Worm (Caenorhabditis elegans) whole organism, L1 larva: Measurements from ENCODE around the gene spt-4.
A peak's percentile ranks its signal among the peaks of the same experiment; 100 is the strongest.

Experiments
- C04F5.9 ChIP-seq: sonication (generic microtip); optimal IDR thresholded peaks from 2 replicates; lab custom pipeline; 2016; ENCODE audit warnings: missing genetic modification characterization, missing compliant biosample characterization
- C16A3.4 ChIP-seq: fragments of 150-350 bp; optimal IDR thresholded peaks from 2 replicates; lab custom pipeline; 2014; ENCODE audit warnings: missing biosample characterization, missing genetic modification characterization
- C34B4.2 ChIP-seq: sonication (generic microtip); optimal IDR thresholded peaks from 2 replicates; lab custom pipeline; 2017; ENCODE audit warnings: mild to moderate bottlenecking, missing genetic modification characterization, missing compliant biosample characterization
- aha-1 ChIP-seq: fragments of 150-350 bp; optimal IDR thresholded peaks from 2 replicates; lab custom pipeline; 2014; ENCODE audit warnings: missing biosample characterization, missing genetic modification characterization
- aly-2 ChIP-seq: fragments of 150-350 bp; optimal IDR thresholded peaks from 2 replicates; lab custom pipeline; 2014; ENCODE audit warnings: missing biosample characterization, missing genetic modification characterization
- ama-1 ChIP-seq: fragments of 150-350 bp; optimal IDR thresholded peaks from 2 replicates; lab custom pipeline; 2014
- blmp-1 ChIP-seq: fragments of 150-350 bp; optimal IDR thresholded peaks from 2 replicates; lab custom pipeline; 2014; ENCODE audit warnings: missing biosample characterization, missing genetic modification characterization
- dsc-1 ChIP-seq: sonication (generic microtip); optimal IDR thresholded peaks from 2 replicates; lab custom pipeline; 2016; ENCODE audit warnings: mild to moderate bottlenecking, missing genetic modification characterization, missing compliant biosample characterization
- efl-1 ChIP-seq, 4 experiments: fragments of 150-350 bp; optimal IDR thresholded peaks in 3 of 4; peaks in 1 of 4; 1 replicate in 1 of 4; 2 replicates in 3 of 4; lab custom pipeline; 2014; ENCODE audit warnings: missing biosample characterization in 2 of 4, missing genetic modification characterization in 2 of 4, missing genetic modification reagents in 2 of 4
- elt-3 ChIP-seq, 6 experiments: fragments of 150-350 bp in 1 of 6; sonication (generic microtip); optimal IDR thresholded peaks; 2 replicates each; lab custom pipeline; 2017 to 2018; ENCODE audit warnings: missing biosample characterization in 6 of 6, missing genetic modification characterization in 6 of 6, inconsistent platforms in 1 of 6
- fkh-10 ChIP-seq: sonication (generic microtip); optimal IDR thresholded peaks from 2 replicates; lab custom pipeline; 2017; ENCODE audit warnings: missing biosample characterization, missing genetic modification reagents, missing genetic modification characterization
- fkh-4 ChIP-seq: sonication (generic microtip); optimal IDR thresholded peaks from 2 replicates; lab custom pipeline; 2016; ENCODE audit warnings: missing compliant biosample characterization, missing genetic modification characterization, borderline replicate concordance
- fkh-8 ChIP-seq: sonication (generic microtip); optimal IDR thresholded peaks from 2 replicates; lab custom pipeline; 2016; ENCODE audit warnings: mild to moderate bottlenecking, missing genetic modification characterization, missing compliant biosample characterization
- grh-1 ChIP-seq: fragments of 200-800 bp; sonication (Bioruptor generic); IDR thresholded peaks from 2 replicates; pipeline ENCODE4 v1.3.6; 2022; ENCODE audit warnings: missing genetic modification reagents, missing genetic modification characterization, missing compliant biosample characterization
- isw-1 ChIP-seq: fragments of 200-800 bp; sonication (Bioruptor generic); IDR thresholded peaks from 2 replicates; pipeline ENCODE4 v1.3.6; 2022; ENCODE audit warnings: missing genetic modification characterization, missing compliant biosample characterization
- lin-13 ChIP-seq: fragments of 150-350 bp; optimal IDR thresholded peaks from 2 replicates; lab custom pipeline; 2014; ENCODE audit warnings: missing biosample characterization, missing genetic modification reagents, missing genetic modification characterization
- lin-14 ChIP-seq: fragments of 200-800 bp; sonication (Bioruptor generic); optimal IDR thresholded peaks from 2 replicates; lab custom pipeline; 2018; ENCODE audit warnings: mild to moderate bottlenecking, missing genetic modification characterization, moderate library complexity, missing compliant biosample characterization
- lir-3 ChIP-seq: sonication (generic microtip); optimal IDR thresholded peaks from 2 replicates; lab custom pipeline; 2016; ENCODE audit warnings: mild to moderate bottlenecking, missing genetic modification characterization, moderate library complexity, missing compliant biosample characterization; ENCODE audit not compliant: poor library complexity
- mdl-1 ChIP-seq, 2 experiments: fragments of 150-350 bp; optimal IDR thresholded peaks; 2 replicates each; lab custom pipeline; 2014 to 2017; ENCODE audit warnings: missing biosample characterization in 2 of 2, missing genetic modification characterization in 2 of 2, inconsistent platforms in 1 of 2
- nhr-11 ChIP-seq: fragments of 150-350 bp; optimal IDR thresholded peaks from 2 replicates; lab custom pipeline; 2014; ENCODE audit warnings: missing biosample characterization, missing genetic modification characterization
- nhr-19 ChIP-seq: fragments of 200-800 bp; sonication (Bioruptor generic); conservative IDR thresholded peaks from 2 replicates; pipeline ENCODE4 v1.3.6; 2022; ENCODE audit warnings: missing genetic modification characterization, missing compliant biosample characterization
- nhr-237 ChIP-seq: fragments of 150-350 bp; optimal IDR thresholded peaks from 2 replicates; lab custom pipeline; 2014; ENCODE audit warnings: missing biosample characterization, missing genetic modification characterization
- nhr-28 ChIP-seq: fragments of 150-350 bp; optimal IDR thresholded peaks from 2 replicates; lab custom pipeline; 2014; ENCODE audit warnings: missing biosample characterization, missing genetic modification characterization
- nhr-47 ChIP-seq: sonication (generic microtip); optimal IDR thresholded peaks from 2 replicates; lab custom pipeline; 2016; ENCODE audit warnings: mild to moderate bottlenecking, missing genetic modification characterization, moderate library complexity, missing compliant biosample characterization
- nhr-85 ChIP-seq: sonication (generic microtip); peaks from one replicate; lab custom pipeline; 2016; ENCODE audit warnings: missing genetic modification characterization, inconsistent platforms, missing compliant biosample characterization
- pax-3 ChIP-seq: fragments of 200-800 bp; sonication (Bioruptor generic); optimal IDR thresholded peaks from 2 replicates; lab custom pipeline; 2018; ENCODE audit warnings: mild to moderate bottlenecking, missing genetic modification characterization, moderate library complexity, missing compliant biosample characterization
- pqm-1 ChIP-seq: sonication (generic microtip); optimal IDR thresholded peaks from 3 replicates; lab custom pipeline; 2017; ENCODE audit warnings: missing biosample characterization, missing genetic modification characterization
- rnt-1 ChIP-seq: sonication (generic microtip); optimal IDR thresholded peaks from 2 replicates; lab custom pipeline; 2016; ENCODE audit warnings: mild to moderate bottlenecking, missing genetic modification characterization, moderate library complexity, missing compliant biosample characterization
- skn-1 ChIP-seq: fragments of 150-350 bp; optimal IDR thresholded peaks from 2 replicates; lab custom pipeline; 2014; ENCODE audit warnings: missing biosample characterization, missing genetic modification characterization
- snpc-4 ChIP-seq: fragments of 150-350 bp; optimal IDR thresholded peaks from 2 replicates; lab custom pipeline; 2014; ENCODE audit warnings: missing biosample characterization, missing genetic modification characterization
- sptf-1 ChIP-seq: fragments of 150-350 bp; optimal IDR thresholded peaks from 2 replicates; lab custom pipeline; 2014; ENCODE audit warnings: missing biosample characterization, missing genetic modification characterization
- swsn-7 ChIP-seq: sonication (generic microtip); optimal IDR thresholded peaks from 2 replicates; lab custom pipeline; 2016; ENCODE audit warnings: missing genetic modification characterization, missing compliant biosample characterization
- tbx-2 ChIP-seq: sonication (generic microtip); optimal IDR thresholded peaks from 2 replicates; lab custom pipeline; 2016; ENCODE audit warnings: missing genetic modification characterization, missing compliant biosample characterization
- tlp-1 ChIP-seq: fragments of 150-350 bp; optimal IDR thresholded peaks from 2 replicates; lab custom pipeline; 2014; ENCODE audit warnings: missing biosample characterization, missing genetic modification characterization
- unc-130 ChIP-seq: fragments of 150-350 bp; optimal IDR thresholded peaks from 2 replicates; lab custom pipeline; 2017; ENCODE audit warnings: missing biosample characterization, missing genetic modification characterization, inconsistent platforms
- unc-62 ChIP-seq: fragments of 150-350 bp; optimal IDR thresholded peaks from 2 replicates; lab custom pipeline; 2014; ENCODE audit warnings: missing biosample characterization, missing genetic modification reagents, missing genetic modification characterization
- unc-98 ChIP-seq: fragments of 200-800 bp; sonication (Bioruptor generic); IDR thresholded peaks from 2 replicates; pipeline ENCODE4 v1.3.6; 2022; ENCODE audit warnings: missing genetic modification characterization, missing compliant biosample characterization
- xbp-1 ChIP-seq: sonication (generic microtip); optimal IDR thresholded peaks from 2 replicates; lab custom pipeline; 2016; ENCODE audit warnings: missing genetic modification characterization, missing compliant biosample characterization
- zag-1 ChIP-seq: fragments of 150-350 bp; optimal IDR thresholded peaks from 2 replicates; lab custom pipeline; 2014; ENCODE audit warnings: missing biosample characterization, missing genetic modification characterization
- ztf-11 ChIP-seq, 2 experiments: sonication (generic microtip); optimal IDR thresholded peaks; 2 replicates each; lab custom pipeline; 2016 to 2017; ENCODE audit warnings: missing genetic modification characterization in 2 of 2, missing biosample characterization in 1 of 2, missing compliant biosample characterization in 1 of 2
- ztf-4 ChIP-seq: fragments of 150-350 bp; optimal IDR thresholded peaks from 2 replicates; lab custom pipeline; 2014; ENCODE audit warnings: missing biosample characterization, missing genetic modification characterization

Gene spt-4

DNA sequence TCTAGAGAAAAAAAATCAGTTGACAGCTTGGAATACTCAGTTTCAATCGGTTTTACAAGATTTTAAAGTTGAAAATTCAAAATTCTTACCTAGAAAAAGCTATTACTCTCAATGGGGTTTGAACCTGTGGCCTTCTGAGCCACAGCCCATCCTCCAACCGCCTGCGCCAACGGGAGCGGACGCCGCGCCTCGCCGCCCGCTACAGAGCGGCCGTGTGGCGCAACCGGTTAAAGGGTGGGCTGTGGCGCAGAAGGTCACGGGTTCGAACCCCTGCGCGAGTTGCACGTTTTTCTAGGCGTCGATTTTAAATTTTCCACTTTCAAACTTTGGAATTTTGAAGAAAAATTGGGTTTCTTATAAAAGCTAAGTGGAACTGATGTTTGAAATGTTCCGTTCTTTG lies 21.2 kb downstream of the spt-4 start:
- no peak for TF ChIP-seq fkh-8
- no peak for TF ChIP-seq unc-130
- TF ChIP-seq mdl-1 (tag; optimal IDR thresholded peaks at IDR 0.05; lab: Kevin White, UChicago) = no peak
- no peak for TF ChIP-seq ztf-11 (tag; optimal IDR thresholded peaks at IDR 0.05; lab: Kevin White, UChicago)
- TF ChIP-seq nhr-11 = no peak
- no peak for TF ChIP-seq fkh-4 (tag; lab: Kevin White, UChicago)
- no peak for TF ChIP-seq dsc-1
- TF ChIP-seq pax-3 = no peak
- no peak for TF ChIP-seq fkh-10 (GFP tag; lab: Kevin White, UChicago)
- TF ChIP-seq lir-3 (tag; lab: Kevin White, UChicago) = no peak
- TF ChIP-seq C04F5.9 (tag; lab: Kevin White, UChicago) = no peak
- TF ChIP-seq nhr-237 (tag; lab: Kevin White, UChicago) = no peak
- no peak for TF ChIP-seq tlp-1
- TF ChIP-seq pqm-1 (tag; lab: Kevin White, UChicago) = no peak
- TF ChIP-seq lin-14 (GFP tag; lab: Kevin White, UChicago) = no peak
- TF ChIP-seq aha-1 (tag; lab: Kevin White, UChicago) = no peak
- TF ChIP-seq swsn-7 (tag; lab: Kevin White, UChicago) = no peak
- TF ChIP-seq lin-13 (GFP tag; lab: Kevin White, UChicago) = no peak
- no peak for TF ChIP-seq ama-1
- no peak for TF ChIP-seq ztf-4

DNA sequence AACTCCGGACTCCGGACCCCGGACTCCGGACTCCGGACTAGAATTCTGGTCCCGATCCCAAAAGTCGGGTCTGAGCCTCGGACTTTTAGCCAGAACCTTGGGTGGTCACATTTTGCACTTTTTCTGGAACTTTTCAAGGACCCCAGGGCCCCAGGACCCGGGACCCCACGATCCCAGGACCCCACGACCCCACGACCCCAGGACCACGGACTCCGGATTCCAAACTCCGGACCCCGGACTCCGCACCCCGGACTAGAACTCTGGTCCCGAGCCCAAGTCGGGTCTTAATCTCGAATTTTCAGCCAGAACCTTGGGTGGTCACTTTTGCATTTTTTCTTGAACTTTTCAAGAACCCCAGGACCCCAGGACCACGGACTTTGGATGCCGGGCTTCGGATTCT lies 26.8 kb downstream of the spt-4 start:
- no peak for TF ChIP-seq efl-1 (optimal IDR thresholded peaks at IDR 0.05; lab: Kevin White, UChicago)
- TF ChIP-seq efl-1 (GFP tag; optimal IDR thresholded peaks at IDR 0.05 in 1 of 2; lab: Kevin White, UChicago) = peak in 1 of 2 experiments; percentile 23
- no peak for TF ChIP-seq C16A3.4

DNA sequence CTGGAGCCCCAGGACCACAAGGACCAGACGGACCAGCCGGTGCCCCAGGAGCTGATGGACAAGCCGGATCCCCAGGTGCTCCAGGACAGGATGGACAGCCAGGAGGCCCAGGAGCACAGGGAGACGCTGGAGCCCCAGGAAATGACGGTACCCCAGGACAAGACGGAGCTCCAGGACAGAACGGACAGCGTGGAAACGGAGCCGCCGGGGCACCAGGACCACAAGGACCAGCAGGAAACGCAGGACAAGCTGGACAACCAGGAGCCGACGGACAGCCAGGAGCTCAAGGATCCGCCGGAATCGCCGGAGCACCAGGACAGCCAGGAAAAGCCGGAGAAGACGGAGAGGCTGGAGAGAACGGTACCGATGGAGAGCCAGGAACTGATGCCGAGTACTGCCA lies 28.1 kb downstream of the spt-4 start:
- TF ChIP-seq snpc-4 (tag; lab: Kevin White, UChicago) (no peak), efl-1 (optimal IDR thresholded peaks at IDR 0.05; lab: Kevin White, UChicago) (no peak), efl-1 (GFP tag; optimal IDR thresholded peaks at IDR 0.05 in 1 of 2; lab: Kevin White, UChicago) (peak in 1 of 2 experiments; percentile 65), nhr-85 (tag; lab: Kevin White, UChicago) (no peak)

DNA sequence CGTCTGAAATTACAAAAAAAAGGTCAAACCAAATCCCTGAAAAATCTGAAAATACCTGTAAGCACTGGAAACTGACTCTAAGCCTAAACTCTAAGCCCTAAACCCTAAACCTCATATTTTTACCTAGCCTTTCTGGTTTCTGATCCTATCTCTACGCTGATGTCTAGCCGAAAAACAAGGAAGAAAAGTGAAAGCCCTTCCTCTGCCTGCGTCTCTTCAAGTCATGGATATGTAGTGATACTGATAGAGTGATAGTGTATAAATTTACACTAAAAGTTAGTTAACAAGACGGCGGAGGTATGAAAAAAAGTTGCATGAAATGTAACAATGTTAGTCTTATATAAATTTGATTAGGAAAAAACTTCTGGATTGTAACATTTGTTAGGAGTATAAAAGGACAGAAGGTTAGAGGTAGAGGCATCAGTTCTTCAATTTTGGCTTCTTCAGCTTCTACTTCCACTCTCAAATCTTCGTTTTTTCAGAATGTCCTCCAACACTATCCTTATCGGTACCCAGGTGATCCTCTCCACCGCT lies 28.9 kb downstream of the spt-4 start, which contains the start of gene col-88:
Gene col-88, plus strand, starts transcription at position 484 of the 534 bp plus-strand sequence.
- TF ChIP-seq blmp-1 (tag; lab: Kevin White, UChicago) (peak; percentile 97), elt-3 (tag; optimal IDR thresholded peaks at IDR 0.05; lab: Kevin White, UChicago) (peak in 1 of 6 experiments; percentile 54), unc-62 (GFP tag; lab: Kevin White, UChicago) (no peak), nhr-19 (GFP tag; lab: Robert Waterston, UW) (no peak)
- TF ChIP-seq, all 84 proteins: peak for 2

DNA sequence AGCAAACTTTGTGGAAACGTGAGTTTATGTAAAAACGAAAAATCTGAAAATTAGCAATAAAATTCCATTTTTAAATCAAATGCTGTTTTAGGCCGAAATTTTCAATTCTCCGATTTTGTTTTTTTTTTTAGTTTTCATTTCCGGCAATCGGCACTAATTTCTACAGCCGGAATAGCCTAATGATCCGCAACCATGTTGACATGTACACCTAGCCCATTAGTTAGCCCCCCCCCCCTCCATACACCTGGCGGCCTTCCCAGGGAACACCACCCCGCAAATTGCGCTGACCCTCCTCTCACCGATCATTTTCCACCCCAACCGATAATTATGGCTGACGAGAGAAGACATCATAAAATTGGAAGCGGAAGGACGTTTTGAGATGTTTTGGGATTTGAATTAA lies 30.0 kb downstream of the spt-4 start:
- TF ChIP-seq efl-1 (optimal IDR thresholded peaks at IDR 0.05; lab: Kevin White, UChicago) (no peak), efl-1 (GFP tag; optimal IDR thresholded peaks at IDR 0.05 in 1 of 2; lab: Kevin White, UChicago) (no peak), fkh-10 (GFP tag; lab: Kevin White, UChicago) (no peak), blmp-1 (tag; lab: Kevin White, UChicago) (peak; percentile 30), grh-1 (GFP tag; lab: Robert Waterston, UW) (no peak)
- TF ChIP-seq, all 84 proteins: peak for 1

DNA sequence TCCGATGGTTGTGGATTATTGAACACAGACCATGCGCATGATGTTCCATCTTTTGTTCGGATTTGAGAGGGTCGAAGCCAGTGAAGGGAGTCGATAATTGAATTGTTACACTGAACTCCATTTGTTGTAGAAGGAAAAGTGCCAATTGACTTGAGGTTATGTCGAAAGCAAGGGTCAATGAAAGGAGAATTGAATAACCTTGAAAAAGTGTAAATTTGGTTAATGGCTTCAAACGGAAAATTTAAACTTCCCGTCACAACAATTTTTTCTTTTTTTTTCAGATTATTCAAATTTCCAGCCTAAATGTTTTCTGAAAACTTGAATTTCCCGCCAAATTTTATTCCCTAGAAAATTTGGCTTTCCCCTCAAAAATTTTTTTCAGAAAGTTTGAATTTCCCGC lies 31.4 kb downstream of the spt-4 start, which contains the start of gene clp-10:
Gene clp-10, minus strand, starts transcription at position 101 of the 400 bp plus-strand sequence.
- no peak for TF ChIP-seq aly-2
- no peak for TF ChIP-seq unc-98
- no peak for TF ChIP-seq tbx-2 (tag; lab: Kevin White, UChicago)
- no peak for TF ChIP-seq pax-3
- TF ChIP-seq C34B4.2 = no peak
- no peak for TF ChIP-seq ama-1
- TF ChIP-seq pqm-1 (tag; lab: Kevin White, UChicago) = no peak
- no peak for TF ChIP-seq xbp-1
- TF ChIP-seq ztf-4 = no peak
- TF ChIP-seq nhr-11 = no peak
- TF ChIP-seq rnt-1 (tag; lab: Kevin White, UChicago) = no peak
- no peak for TF ChIP-seq zag-1 (tag; lab: Kevin White, UChicago)
- TF ChIP-seq isw-1 (GFP tag; lab: Robert Waterston, UW) = no peak
- no peak for TF ChIP-seq skn-1 (tag; lab: Kevin White, UChicago)
- TF ChIP-seq nhr-47 (tag; lab: Kevin White, UChicago) = no peak
- TF ChIP-seq sptf-1 (tag; lab: Kevin White, UChicago) = no peak
- no peak for TF ChIP-seq nhr-28
